Fruit fly (Drosophila melanogaster) whole organism, prepupa: ENCODE data around the gene CG42751.
A peak's percentile ranks its signal among the peaks of the same experiment; 100 is the strongest.

Source experiments
- CG31627 ChIP-seq: fragments of 200-800 bp; sonication (Bioruptor generic); optimal IDR thresholded peaks from 3 replicates; lab custom pipeline; 2016; ENCODE audit warnings: missing biosample characterization, missing genetic modification characterization
- CG8632 ChIP-seq: fragments of 200-800 bp; sonication (Bioruptor generic); optimal IDR thresholded peaks from 3 replicates; lab custom pipeline; 2016; ENCODE audit warnings: missing biosample characterization, missing genetic modification characterization
- Eip78C ChIP-seq: fragments of 200-800 bp; sonication (Bioruptor generic); peaks from one replicate; lab custom pipeline; 2016; ENCODE audit warnings: missing biosample characterization, missing genetic modification characterization
- Gug ChIP-seq: fragments of 200-800 bp; sonication (Bioruptor generic); IDR thresholded peaks from 2 replicates; pipeline ENCODE4 v1.3.6; 2022; ENCODE audit warnings: missing biosample characterization, missing genetic modification characterization
- Hr39 ChIP-seq: fragments of 200-800 bp; sonication (Bioruptor generic); optimal IDR thresholded peaks from 2 replicates; lab custom pipeline; 2016; ENCODE audit warnings: missing biosample characterization, missing genetic modification characterization
- Met ChIP-seq: fragments of 200-800 bp; sonication (Bioruptor generic); optimal IDR thresholded peaks from 3 replicates; lab custom pipeline; 2016; ENCODE audit warnings: missing biosample characterization, missing genetic modification characterization
- Sox15 ChIP-seq: fragments of 200-800 bp; sonication (Bioruptor generic); optimal IDR thresholded peaks from 3 replicates; lab custom pipeline; 2016; ENCODE audit warnings: missing biosample characterization, missing genetic modification characterization
- net ChIP-seq: fragments of 200-800 bp; sonication (Bioruptor generic); optimal IDR thresholded peaks from 3 replicates; lab custom pipeline; 2016; ENCODE audit warnings: missing biosample characterization, missing genetic modification characterization
- vri ChIP-seq: fragments of 200-800 bp; sonication (Bioruptor generic); optimal IDR thresholded peaks from 3 replicates; lab custom pipeline; 2016; ENCODE audit warnings: missing biosample characterization, mild to moderate bottlenecking, missing genetic modification characterization

DNA sequence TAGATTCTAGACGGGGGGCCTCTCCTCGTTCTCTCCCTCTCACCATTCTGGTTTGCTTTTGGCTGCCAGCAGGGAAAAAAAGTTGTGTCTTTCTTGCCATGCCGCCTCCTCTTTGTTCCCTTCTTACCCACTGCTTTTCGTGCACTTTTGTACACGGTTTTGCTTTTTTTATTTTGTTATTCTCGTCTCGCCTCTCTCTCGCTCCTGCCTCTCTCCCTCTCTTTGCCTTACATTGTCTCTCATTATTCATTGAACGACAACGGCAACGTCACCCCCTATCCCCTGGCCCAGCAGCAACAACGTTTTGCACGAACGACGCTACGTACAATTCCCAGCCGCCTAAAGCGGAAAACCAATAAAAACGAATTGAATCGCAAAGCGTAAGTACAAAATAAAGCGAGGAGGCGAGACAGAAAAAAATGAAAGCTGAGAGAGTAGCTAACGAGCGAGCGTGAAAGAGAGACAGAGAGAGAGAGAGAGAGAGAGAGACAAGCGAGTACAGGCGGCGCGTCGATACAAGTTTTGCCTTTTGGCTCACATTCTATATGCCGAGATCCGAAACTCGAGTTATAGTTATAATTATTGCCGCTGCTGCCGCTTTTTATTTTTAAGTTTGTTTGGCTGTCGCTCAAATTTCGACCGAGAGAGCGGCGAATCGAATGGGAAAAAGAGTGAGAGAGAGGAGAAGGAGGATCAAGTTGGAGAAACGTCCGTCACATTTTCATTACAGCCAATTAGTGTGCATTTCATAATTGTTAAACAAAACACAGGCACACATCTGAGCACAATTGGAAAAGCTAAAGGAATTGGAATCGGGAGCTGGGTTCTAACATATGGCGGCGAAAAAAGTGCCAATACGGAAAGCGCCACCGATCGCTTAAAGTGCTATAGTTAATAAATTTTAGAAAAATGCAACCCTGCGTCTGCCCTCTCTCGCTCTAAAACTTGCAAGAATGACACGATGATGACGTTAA is 46.2 kb upstream of the CG42751 start:
- TF ChIP-seq CG31627 (GFP tag; lab: Kevin White, UChicago) (no peak), Met (peak; percentile 33), Gug (GFP tag; lab: Robert Waterston, UW) (peak; percentile 54), Sox15 (GFP tag; lab: Kevin White, UChicago) (no peak), Eip78C (GFP tag; lab: Kevin White, UChicago) (peak; percentile 87), vri (GFP tag; lab: Kevin White, UChicago) (peak; percentile 81), net (GFP tag; lab: Kevin White, UChicago) (peak; percentile 76), Hr39 (GFP tag; lab: Kevin White, UChicago) (no peak), CG8632 (GFP tag; lab: Kevin White, UChicago) (peak; percentile 60)
